Fruit fly (Drosophila melanogaster) whole organism, embryonic: Measurements from ENCODE around the gene Set1.

Experiments
- Abd-B ChIP-seq: fragments of 200-800 bp; sonication (Bioruptor generic); optimal IDR thresholded peaks from 2 replicates; lab custom pipeline; 2018; ENCODE audit warnings: missing biosample characterization, mild to moderate bottlenecking, missing genetic modification characterization, moderate library complexity
- BEAF-32 ChIP-seq: fragments of 200-800 bp; sonication (Bioruptor generic); optimal IDR thresholded peaks from 3 replicates; lab custom pipeline; 2017; ENCODE audit warnings: missing biosample characterization, missing genetic modification characterization, mild to moderate bottlenecking, moderate library complexity, missing genetic modification reagents
- CG11723 ChIP-seq: fragments of 200-800 bp; sonication (Bioruptor generic); optimal IDR thresholded peaks from 2 replicates; lab custom pipeline; 2017; ENCODE audit warnings: missing biosample characterization, mild to moderate bottlenecking, missing genetic modification characterization
- CG12659 ChIP-seq: fragments of 200-800 bp; sonication (Bioruptor generic); optimal IDR thresholded peaks from 3 replicates; lab custom pipeline; 2017; ENCODE audit warnings: mild to moderate bottlenecking, missing biosample characterization, missing genetic modification reagents, missing genetic modification characterization
- CG14441 ChIP-seq: fragments of 200-800 bp; sonication (Bioruptor generic); IDR thresholded peaks from 2 replicates; pipeline ENCODE4 v1.3.6; 2022; ENCODE audit warnings: missing biosample characterization, missing genetic modification characterization
- CG15696 ChIP-seq: fragments of 200-800 bp; sonication (Bioruptor generic); optimal IDR thresholded peaks from 2 replicates; lab custom pipeline; 2019; ENCODE audit warnings: missing biosample characterization, mild to moderate bottlenecking, missing genetic modification characterization, moderate library complexity
- CG1603 ChIP-seq: fragments of 200-800 bp; sonication (Bioruptor generic); optimal IDR thresholded peaks from 2 replicates; lab custom pipeline; 2019; ENCODE audit warnings: missing biosample characterization, mild to moderate bottlenecking, missing genetic modification characterization, moderate library complexity
- CG17802 ChIP-seq: fragments of 200-800 bp; sonication (Bioruptor generic); optimal IDR thresholded peaks from 2 replicates; lab custom pipeline; 2018; ENCODE audit warnings: missing biosample characterization, mild to moderate bottlenecking, missing genetic modification characterization, moderate library complexity
- CG2199 ChIP-seq: fragments of 200-800 bp; sonication (Bioruptor generic); IDR thresholded peaks from 3 replicates; pipeline ENCODE4 v1.3.6; 2022; ENCODE audit warnings: missing biosample characterization, missing genetic modification characterization
- CG30020 ChIP-seq: fragments of 200-800 bp; optimal IDR thresholded peaks from 2 replicates; lab custom pipeline; 2019; ENCODE audit warnings: missing biosample characterization, mild to moderate bottlenecking, missing genetic modification characterization, moderate library complexity
- CG33213 ChIP-seq: fragments of 200-800 bp; sonication (Bioruptor generic); optimal IDR thresholded peaks from 3 replicates; lab custom pipeline; 2016; ENCODE audit warnings: missing biosample characterization, missing genetic modification characterization
- CG3995 ChIP-seq: fragments of 200-800 bp; sonication (Bioruptor generic); optimal IDR thresholded peaks from 3 replicates; lab custom pipeline; 2016; ENCODE audit warnings: missing biosample characterization, missing genetic modification characterization
- CG4617 ChIP-seq: fragments of 200-800 bp; sonication (Bioruptor generic); optimal IDR thresholded peaks from 3 replicates; lab custom pipeline; 2016; ENCODE audit warnings: missing biosample characterization, missing genetic modification characterization, borderline replicate concordance
- CG8089 ChIP-seq: fragments of 200-800 bp; sonication (Bioruptor generic); optimal IDR thresholded peaks from 3 replicates; lab custom pipeline; 2016; ENCODE audit warnings: missing biosample characterization, missing genetic modification characterization
- CG9817 ChIP-seq: fragments of 200-800 bp; sonication (Bioruptor generic); optimal IDR thresholded peaks from 2 replicates; lab custom pipeline; 2018; ENCODE audit warnings: missing biosample characterization, mild to moderate bottlenecking, missing genetic modification characterization, moderate library complexity
- Camta ChIP-seq: fragments of 200-800 bp; sonication (Bioruptor generic); optimal IDR thresholded peaks from 2 replicates; lab custom pipeline; 2016; ENCODE audit warnings: missing biosample characterization, missing genetic modification characterization
- Deaf1 ChIP-seq: fragments of 200-800 bp; optimal IDR thresholded peaks from 3 replicates; lab custom pipeline; 2019; ENCODE audit warnings: missing biosample characterization, mild to moderate bottlenecking, missing genetic modification characterization, moderate library complexity
- Dfd ChIP-seq, 2 experiments: fragments of >200 bp; optimal IDR thresholded peaks; 2 replicates each; lab custom pipeline; 2017; ENCODE audit warnings: missing biosample characterization in 2 of 2, missing genetic modification characterization in 2 of 2
- Doc2 ChIP-seq: fragments of 200-800 bp; sonication (Bioruptor generic); IDR thresholded peaks from 2 replicates; pipeline ENCODE4 v1.3.6; 2022; ENCODE audit warnings: missing biosample characterization, missing genetic modification characterization
- Dp ChIP-seq: fragments of 200-800 bp; sonication (Bioruptor generic); optimal IDR thresholded peaks from 2 replicates; lab custom pipeline; 2018; ENCODE audit warnings: missing biosample characterization, mild to moderate bottlenecking, missing genetic modification characterization, moderate library complexity
- Dref ChIP-seq: fragments of 200-800 bp; sonication (Bioruptor generic); IDR thresholded peaks from 2 replicates; pipeline ENCODE4 v1.3.6; 2022; ENCODE audit warnings: missing biosample characterization, missing genetic modification characterization
- Ets97D ChIP-seq: fragments of 200-800 bp; sonication (Bioruptor generic); optimal IDR thresholded peaks from 3 replicates; lab custom pipeline; 2016; ENCODE audit warnings: missing biosample characterization, missing genetic modification characterization
- HLHmδ ChIP-seq: fragments of 200-800 bp; sonication (Bioruptor generic); optimal IDR thresholded peaks from 2 replicates; lab custom pipeline; 2018; ENCODE audit warnings: missing biosample characterization, mild to moderate bottlenecking, missing genetic modification characterization, moderate library complexity
- HmgD ChIP-seq: fragments of 200-800 bp; sonication (Bioruptor generic); optimal IDR thresholded peaks from 3 replicates; lab custom pipeline; 2016; ENCODE audit warnings: missing biosample characterization, missing genetic modification characterization
- Hsf ChIP-seq: fragments of 200-800 bp; sonication (Bioruptor generic); optimal IDR thresholded peaks from 3 replicates; lab custom pipeline; 2016; ENCODE audit warnings: missing biosample characterization, missing genetic modification characterization
- Mes4 ChIP-seq: fragments of 200-800 bp; sonication (Bioruptor generic); optimal IDR thresholded peaks from 2 replicates; lab custom pipeline; 2016; ENCODE audit warnings: missing biosample characterization, missing genetic modification characterization
- Myb ChIP-seq: fragments of 200-800 bp; sonication (Bioruptor generic); optimal IDR thresholded peaks from 2 replicates; lab custom pipeline; 2016; ENCODE audit warnings: missing biosample characterization, missing genetic modification characterization
- Pdp1 ChIP-seq, 2 experiments: fragments of 200-800 bp; sonication (Bioruptor generic); optimal IDR thresholded peaks; 3 replicates each; lab custom pipeline; 2016; ENCODE audit warnings: missing biosample characterization in 2 of 2, missing genetic modification characterization in 2 of 2, mild to moderate bottlenecking in 1 of 2, moderate library complexity in 1 of 2
- Ptx1 ChIP-seq: fragments of 200-800 bp; sonication (Bioruptor generic); IDR thresholded peaks from 2 replicates; pipeline ENCODE4 v1.3.6; 2022; ENCODE audit warnings: missing biosample characterization, missing genetic modification characterization
- Sry-δ ChIP-seq: fragments of 200-800 bp; sonication (Bioruptor generic); optimal IDR thresholded peaks from 2 replicates; lab custom pipeline; 2016; ENCODE audit warnings: missing biosample characterization, missing genetic modification characterization
- Xbp1 ChIP-seq: fragments of 200-800 bp; sonication (Bioruptor generic); optimal IDR thresholded peaks from 3 replicates; lab custom pipeline; 2016; ENCODE audit warnings: missing biosample characterization, mild to moderate bottlenecking, missing genetic modification characterization
- amos ChIP-seq: fragments of 200-800 bp; sonication (Bioruptor generic); IDR thresholded peaks from 2 replicates; pipeline ENCODE4 v1.3.6; 2022; ENCODE audit warnings: missing biosample characterization, missing genetic modification characterization; ENCODE audit not compliant: partially characterized antibody
- ash1 ChIP-seq: fragments of 200-800 bp; sonication (Bioruptor generic); optimal IDR thresholded peaks from 2 replicates; lab custom pipeline; 2018; ENCODE audit warnings: missing biosample characterization, mild to moderate bottlenecking, missing genetic modification characterization
- chm ChIP-seq: fragments of 200-800 bp; sonication (Bioruptor generic); IDR thresholded peaks from 2 replicates; pipeline ENCODE4 v1.3.6; 2022; ENCODE audit warnings: missing biosample characterization, missing genetic modification characterization
- dan ChIP-seq: fragments of 200-800 bp; sonication (Bioruptor generic); IDR thresholded peaks from 2 replicates; pipeline ENCODE4 v1.3.6; 2022; ENCODE audit warnings: missing biosample characterization, missing genetic modification characterization
- dati ChIP-seq: fragments of 200-800 bp; sonication (Bioruptor generic); IDR thresholded peaks from 2 replicates; pipeline ENCODE4 v1.3.6; 2022; ENCODE audit warnings: missing biosample characterization, missing genetic modification characterization
- dmrt11E ChIP-seq: fragments of 200-800 bp; sonication (Bioruptor generic); optimal IDR thresholded peaks from 3 replicates; lab custom pipeline; 2018; ENCODE audit warnings: missing biosample characterization, mild to moderate bottlenecking, missing genetic modification characterization, moderate library complexity
- dpn ChIP-seq, 2 experiments: fragments of 200-800 bp; sonication (Bioruptor generic); optimal IDR thresholded peaks; 3 replicates each; lab custom pipeline; 2016; ENCODE audit warnings: missing biosample characterization in 2 of 2, missing genetic modification characterization in 2 of 2
- eyg ChIP-seq: fragments of 200-800 bp; sonication (Bioruptor generic); optimal IDR thresholded peaks from 3 replicates; lab custom pipeline; 2016; ENCODE audit warnings: missing biosample characterization, missing genetic modification characterization
- gem ChIP-seq: fragments of 200-800 bp; sonication (Bioruptor generic); optimal IDR thresholded peaks from 2 replicates; lab custom pipeline; 2019; ENCODE audit warnings: missing biosample characterization, mild to moderate bottlenecking, missing genetic modification characterization, moderate library complexity
- jumu ChIP-seq: fragments of 200-800 bp; sonication (Bioruptor generic); optimal IDR thresholded peaks from 3 replicates; lab custom pipeline; 2016; ENCODE audit warnings: missing biosample characterization, missing genetic modification characterization
- lola ChIP-seq, 3 experiments: fragments of >200 bp in 2 of 3; fragments of 200-800 bp in 1 of 3; sonication (Bioruptor generic) in 1 of 3; optimal IDR thresholded peaks; 2 replicates each; lab custom pipeline; 2017 to 2019; ENCODE audit warnings: missing biosample characterization in 3 of 3, missing genetic modification characterization in 3 of 3, mild to moderate bottlenecking in 1 of 3, moderate library complexity in 1 of 3
- mam ChIP-seq: fragments of 200-800 bp; sonication (Bioruptor generic); optimal IDR thresholded peaks from 3 replicates; lab custom pipeline; 2016; ENCODE audit warnings: missing biosample characterization, missing genetic modification characterization
- pfk ChIP-seq: fragments of 200-800 bp; sonication (Bioruptor generic); optimal IDR thresholded peaks from 2 replicates; lab custom pipeline; 2018; ENCODE audit warnings: missing biosample characterization, mild to moderate bottlenecking, missing genetic modification characterization, moderate library complexity
- pho ChIP-seq: fragments of 200-800 bp; sonication (Bioruptor generic); optimal IDR thresholded peaks from 2 replicates; lab custom pipeline; 2016; ENCODE audit warnings: missing biosample characterization, missing genetic modification characterization
- rib ChIP-seq: fragments of 200-800 bp; sonication (Bioruptor generic); IDR thresholded peaks from 2 replicates; pipeline ENCODE4 v1.3.6; 2022; ENCODE audit warnings: missing biosample characterization, missing genetic modification characterization
- trem ChIP-seq: fragments of 200-800 bp; optimal IDR thresholded peaks from 3 replicates; lab custom pipeline; 2019; ENCODE audit warnings: missing biosample characterization, mild to moderate bottlenecking, missing genetic modification characterization, moderate library complexity
- usp ChIP-seq: fragments of >200 bp; optimal IDR thresholded peaks from 2 replicates; lab custom pipeline; 2017; ENCODE audit warnings: missing biosample characterization, missing genetic modification characterization
- wek ChIP-seq: fragments of 200-800 bp; sonication (Bioruptor generic); optimal IDR thresholded peaks from 3 replicates; lab custom pipeline; 2018; ENCODE audit warnings: missing biosample characterization, mild to moderate bottlenecking, missing genetic modification characterization, moderate library complexity
- zen ChIP-seq: fragments of 200-800 bp; sonication (Bioruptor generic); optimal IDR thresholded peaks from 3 replicates; lab custom pipeline; 2018; ENCODE audit warnings: missing biosample characterization, mild to moderate bottlenecking, missing genetic modification characterization, moderate library complexity

Set1 gene

DNA sequence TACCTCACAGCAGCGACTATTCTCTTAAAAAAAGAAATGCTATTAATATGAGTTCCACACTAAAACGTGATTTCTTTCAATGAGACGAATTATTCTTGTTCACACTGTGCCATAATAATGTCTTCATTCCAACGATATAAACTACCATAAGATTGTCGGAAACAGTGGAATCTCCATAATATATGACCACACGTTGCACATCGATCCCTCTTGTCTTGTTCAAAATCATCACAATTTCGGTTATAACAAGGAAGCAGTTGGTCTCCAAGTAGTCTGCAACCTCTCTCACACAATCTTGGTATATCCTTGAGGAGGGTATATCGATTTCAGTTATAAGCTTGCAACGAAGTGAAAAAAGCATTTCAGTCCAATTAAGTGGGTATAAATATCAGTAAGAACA, 8.5 kb downstream of the Set1 start, which contains the start of gene MED21:
TSS of gene MED21 (minus strand) at position 48 of the 400 bp plus-strand sequence.
- peak; percentile 42 for TF ChIP-seq gem (tag; lab: Kevin White, UChicago)
- peak; percentile 59 for TF ChIP-seq Ets97D (GFP tag; lab: Kevin White, UChicago)
- TF ChIP-seq CG3995 (GFP tag; lab: Kevin White, UChicago) = peak; percentile 84
- TF ChIP-seq mam (GFP tag; lab: Kevin White, UChicago) = peak; percentile 21
- peak; percentile 99 for TF ChIP-seq CG17802
- no peak for TF ChIP-seq CG14441 (GFP tag; lab: Robert Waterston, UW)
- peak; percentile 77 for TF ChIP-seq CG8089 (GFP tag; lab: Kevin White, UChicago)
- TF ChIP-seq dati = no peak
- TF ChIP-seq CG11723 (GFP tag; lab: Kevin White, UChicago) = peak; percentile 99
- peak; percentile 14 for TF ChIP-seq trem
- no peak for TF ChIP-seq HLHmδ (GFP tag; lab: Kevin White, UChicago)
- peak; percentile 1 for TF ChIP-seq jumu (GFP tag; lab: Kevin White, UChicago)
- no peak for TF ChIP-seq Ptx1 (GFP tag; lab: Robert Waterston, UW)
- peak; percentile 90 for TF ChIP-seq CG33213 (GFP tag; lab: Kevin White, UChicago)
- peak; percentile 92 for TF ChIP-seq Abd-B
- TF ChIP-seq ash1 = no peak
- peak; percentile 100 for TF ChIP-seq CG30020 (tag; lab: Kevin White, UChicago)
- no peak for TF ChIP-seq rib (GFP tag; lab: Robert Waterston, UW)
- no peak for TF ChIP-seq eyg (GFP tag; lab: Kevin White, UChicago)
- peak; percentile 70 for TF ChIP-seq Dref (GFP tag; lab: Robert Waterston, UW)
- TF ChIP-seq amos (GFP tag; lab: Robert Waterston, UW) = 0 out of 2 replicates have a peak, but pooled peaks have one; percentile 28
- TF ChIP-seq CG4617 (GFP tag; lab: Kevin White, UChicago) = peak; percentile 86
- TF ChIP-seq BEAF-32 (GFP tag; lab: Kevin White, UChicago) = peak; percentile 46
- TF ChIP-seq Dp (GFP tag; lab: Kevin White, UChicago) = no peak
- TF ChIP-seq CG15696 (tag; lab: Kevin White, UChicago) = peak; percentile 38
- TF ChIP-seq Pdp1 (GFP tag; optimal IDR thresholded peaks at IDR 0.05; lab: Kevin White, UChicago) = peak in 1 of 2 experiments; percentile 13
- TF ChIP-seq Camta = no peak
- TF ChIP-seq Dfd (GFP tag; optimal IDR thresholded peaks at IDR 0.05; lab: Kevin White, UChicago) = peak in 1 of 2 experiments; percentile 73
- peak; percentile 59 for TF ChIP-seq Sry-δ (GFP tag; lab: Kevin White, UChicago)
- peak in 1 of 2 experiments; percentile 10 for TF ChIP-seq dpn (GFP tag; optimal IDR thresholded peaks at IDR 0.05; lab: Kevin White, UChicago)
- no peak for TF ChIP-seq dan (GFP tag; lab: Robert Waterston, UW)
- TF ChIP-seq CG2199 (GFP tag; lab: Robert Waterston, UW) = peak; percentile 42; the same call in 1 of the 3 replicates
- peak; percentile 100 for TF ChIP-seq CG1603 (tag; lab: Kevin White, UChicago)
- peak; percentile 27 for TF ChIP-seq Xbp1 (GFP tag; lab: Kevin White, UChicago)
- peak; percentile 66 for TF ChIP-seq HmgD (GFP tag; lab: Kevin White, UChicago)
- peak; percentile 44 for TF ChIP-seq dmrt11E (tag; lab: Kevin White, UChicago)
- TF ChIP-seq chm = no peak
- TF ChIP-seq usp (GFP tag; lab: Kevin White, UChicago) = no peak
- peak; percentile 55 for TF ChIP-seq wek (GFP tag; lab: Kevin White, UChicago)
- TF ChIP-seq zen (tag; lab: Kevin White, UChicago) = peak; percentile 68
- no peak for TF ChIP-seq Mes4
- TF ChIP-seq Myb (GFP tag; lab: Kevin White, UChicago) = peak; percentile 5
- no peak for TF ChIP-seq Deaf1
- peak; percentile 68 for TF ChIP-seq CG12659
- peak; percentile 37 for TF ChIP-seq CG9817 (tag; lab: Kevin White, UChicago)
- peak; percentile 83 for TF ChIP-seq pfk (GFP tag; lab: Kevin White, UChicago)
- TF ChIP-seq Doc2 (GFP tag; lab: Robert Waterston, UW) = no peak
- peak; percentile 8 for TF ChIP-seq pho (GFP tag; lab: Kevin White, UChicago)
- TF ChIP-seq lola (GFP tag; optimal IDR thresholded peaks at IDR 0.05; lab: Kevin White, UChicago) = peak in 1 of 3 experiments; percentile 60
- TF ChIP-seq Hsf (GFP tag; lab: Kevin White, UChicago) = peak; percentile 7
